Fruit fly (Drosophila melanogaster) whole organism, wandering third instar larva: ENCODE measurements around the gene htk.
A peak's percentile ranks its signal among the peaks of the same experiment; 100 is the strongest.

Experiments used
- Abd-B ChIP-seq: fragments of >200 bp; optimal IDR thresholded peaks from 2 replicates; lab custom pipeline; 2017; ENCODE audit warnings: missing biosample characterization, missing genetic modification characterization
- CG32264 ChIP-seq: fragments of 200-800 bp; sonication (Bioruptor generic); optimal IDR thresholded peaks from 2 replicates; lab custom pipeline; 2016; ENCODE audit warnings: missing biosample characterization, missing genetic modification characterization
- CG9705 ChIP-seq: fragments of 200-800 bp; sonication (Bioruptor generic); optimal IDR thresholded peaks from 2 replicates; lab custom pipeline; 2018; ENCODE audit warnings: missing biosample characterization, mild to moderate bottlenecking, missing genetic modification characterization
- Hr83 ChIP-seq: fragments of 200-300 bp; sonication (Bioruptor generic); optimal IDR thresholded peaks from 2 replicates; lab custom pipeline; 2016; ENCODE audit warnings: missing biosample characterization, mild to moderate bottlenecking, missing genetic modification characterization, moderate library complexity; ENCODE audit not compliant: poor library complexity, severe bottlenecking
- Jra ChIP-seq: sonication (Bioruptor generic); optimal IDR thresholded peaks from 2 replicates; lab custom pipeline; 2016; ENCODE audit warnings: missing biosample characterization, missing genetic modification characterization
- OdsH ChIP-seq: fragments of 200-800 bp; sonication (Bioruptor generic); optimal IDR thresholded peaks from 2 replicates; lab custom pipeline; 2016; ENCODE audit warnings: missing biosample characterization, mild to moderate bottlenecking, missing genetic modification characterization
- foxo ChIP-seq, 2 experiments: fragments of 200-800 bp; sonication (Bioruptor generic); optimal IDR thresholded peaks; 2 replicates in 1 of 2; 3 replicates in 1 of 2; lab custom pipeline; 2016 to 2017; ENCODE audit warnings: missing biosample characterization in 2 of 2, missing genetic modification characterization in 2 of 2
- fru ChIP-seq: fragments of 200-800 bp; sonication (Bioruptor generic); optimal IDR thresholded peaks from 3 replicates; lab custom pipeline; 2016; ENCODE audit warnings: missing biosample characterization, mild to moderate bottlenecking, missing genetic modification characterization
- lola ChIP-seq: fragments of >200 bp; optimal IDR thresholded peaks from 2 replicates; lab custom pipeline; 2017; ENCODE audit warnings: missing biosample characterization, missing genetic modification characterization
- psq ChIP-seq: fragments of 200-800 bp; sonication (Bioruptor generic); optimal IDR thresholded peaks from 3 replicates; lab custom pipeline; 2017; ENCODE audit warnings: missing biosample characterization, mild to moderate bottlenecking, missing genetic modification characterization, moderate library complexity
- rgr ChIP-seq: fragments of 200-800 bp; sonication (Bioruptor generic); optimal IDR thresholded peaks from 3 replicates; lab custom pipeline; 2016; ENCODE audit warnings: missing biosample characterization, mild to moderate bottlenecking, missing genetic modification characterization

- no peak for TF ChIP-seq Abd-B (GFP tag; lab: Kevin White, UChicago)
- peak; percentile 84 for TF ChIP-seq rgr (GFP tag; lab: Kevin White, UChicago)
- TF ChIP-seq Jra (GFP tag; lab: Kevin White, UChicago), result no peak
- peak; percentile 81 for TF ChIP-seq psq
- TF ChIP-seq fru, result peak; percentile 86
- peak in 1 of 2 experiments; percentile 88 for TF ChIP-seq foxo (GFP tag; optimal IDR thresholded peaks at IDR 0.05; lab: Kevin White, UChicago)
- no peak for TF ChIP-seq lola
- TF ChIP-seq Hr83 (GFP tag; lab: Kevin White, UChicago), result peak; percentile 85
- TF ChIP-seq OdsH (GFP tag; lab: Kevin White, UChicago), result peak; percentile 80
- no peak for TF ChIP-seq CG32264 (GFP tag; lab: Kevin White, UChicago)
- peak; percentile 83 for TF ChIP-seq CG9705 (GFP tag; lab: Kevin White, UChicago)
Observed at dm6 chrX:18848338-18849021, 5.0 kb downstream of the htk start, which contains the start of gene shop.
